Worm (Caenorhabditis elegans): ENCODE measurements around the gene lys-8.

lys-8 gene

DNA sequence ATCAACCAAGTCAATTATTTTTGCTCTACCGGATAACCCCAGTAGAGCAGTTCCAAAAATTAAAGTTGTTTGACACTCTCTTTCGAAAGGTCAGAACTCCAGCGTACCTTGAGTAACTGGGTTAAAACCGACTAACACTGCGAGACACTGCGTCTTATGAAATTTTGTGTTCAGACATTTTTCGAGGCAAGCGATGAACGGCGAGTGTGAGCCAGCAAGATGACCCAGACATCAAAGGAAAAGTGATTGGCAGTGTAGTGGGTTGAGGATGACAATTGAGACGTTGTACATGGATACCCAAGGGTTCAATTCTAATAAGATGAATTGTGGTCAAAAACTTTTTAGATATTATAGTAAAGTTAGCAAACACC is 41.8 kb upstream of the lys-8 start (continued):
- no peak for TF ChIP-seq isw-1 (GFP tag; IDR thresholded peaks at IDR 0.05)
- TF ChIP-seq swsn-7 (tag; optimal IDR thresholded peaks at IDR 0.05) = peak; percentile 95
- TF ChIP-seq sptf-1 (tag; optimal IDR thresholded peaks at IDR 0.05) = no peak
- TF ChIP-seq dpl-1 (GFP tag; optimal IDR thresholded peaks at IDR 0.05) = peak; percentile 11 to 47 (median 25)
- TF ChIP-seq egl-13 (tag; optimal IDR thresholded peaks at IDR 0.05) = no peak
- TF ChIP-seq pax-3 (tag; optimal IDR thresholded peaks at IDR 0.05) = no peak
- no peak for TF ChIP-seq aly-2 (tag; optimal IDR thresholded peaks at IDR 0.05)
- peak; percentile 79 for TF ChIP-seq nhr-71 (tag; optimal IDR thresholded peaks at IDR 0.05)
- no peak for TF ChIP-seq ceh-8 (GFP tag; optimal IDR thresholded peaks at IDR 0.05)
- TF ChIP-seq nhr-76 (tag; optimal IDR thresholded peaks at IDR 0.05) = peak; percentile 9
- peak; percentile 97 for TF ChIP-seq ama-1 (optimal IDR thresholded peaks at IDR 0.05)
- peak; percentile 40 for TF ChIP-seq nhr-84 (tag; optimal IDR thresholded peaks at IDR 0.05)
- no peak for TF ChIP-seq hlh-17 (GFP tag; optimal IDR thresholded peaks at IDR 0.05; ENCODE audit: borderline replicate concordance)
- no peak for TF ChIP-seq blmp-1 (tag; optimal IDR thresholded peaks at IDR 0.05)
- TF ChIP-seq rnt-1 (tag; optimal IDR thresholded peaks at IDR 0.05) = peak; percentile 91
- peak in 1 of 3 experiments; percentile 29 for TF ChIP-seq ceh-82 (tag; optimal IDR thresholded peaks at IDR 0.05)
- no peak for TF ChIP-seq alr-1 (tag; optimal IDR thresholded peaks at IDR 0.05; ENCODE audit: borderline replicate concordance)
- no peak for TF ChIP-seq nhr-237 (tag; optimal IDR thresholded peaks at IDR 0.05)
- TF ChIP-seq nhr-11 (tag; optimal IDR thresholded peaks at IDR 0.05) = no peak
- TF ChIP-seq dsc-1 (tag; optimal IDR thresholded peaks at IDR 0.05) = peak; percentile 5
- no peak for TF ChIP-seq unc-130 (tag; optimal IDR thresholded peaks at IDR 0.05)
- TF ChIP-seq elt-3 (tag; optimal IDR thresholded peaks at IDR 0.05) = no peak
- TF ChIP-seq lin-14 (GFP tag; optimal IDR thresholded peaks at IDR 0.05) = peak; percentile 32
- TF ChIP-seq ceh-63 (GFP tag; optimal IDR thresholded peaks at IDR 0.05) = no peak
- no peak for TF ChIP-seq sup-37 (GFP tag; optimal IDR thresholded peaks at IDR 0.05)
- TF ChIP-seq lin-39 (tag; optimal IDR thresholded peaks at IDR 0.05) = peak; percentile 70
- TF ChIP-seq C34B4.2 (tag; optimal IDR thresholded peaks at IDR 0.05) = no peak
- peak; percentile 37 for TF ChIP-seq ztf-4 (tag; optimal IDR thresholded peaks at IDR 0.05)
- peak; percentile 33 to 37 for TF ChIP-seq efl-1 (optimal IDR thresholded peaks at IDR 0.05)
- TF ChIP-seq efl-1 (GFP tag; optimal IDR thresholded peaks at IDR 0.05 in 1 of 2) = peak in 1 of 2 experiments; percentile 91
- no peak for TF ChIP-seq Y116A8C.19 (tag; optimal IDR thresholded peaks at IDR 0.05; ENCODE audit: borderline replicate concordance)
- no peak for TF ChIP-seq grh-1 (GFP tag; IDR thresholded peaks at IDR 0.05)
- peak; percentile 77 for TF ChIP-seq elt-2 (tag; optimal IDR thresholded peaks at IDR 0.05)
- no peak for TF ChIP-seq fkh-4 (tag; optimal IDR thresholded peaks at IDR 0.05; ENCODE audit: borderline replicate concordance)
- TF ChIP-seq lsy-2 (tag; optimal IDR thresholded peaks at IDR 0.05) = peak; percentile 50 to 72
- TF ChIP-seq unc-86 (tag; optimal IDR thresholded peaks at IDR 0.05) = no peak
- TF ChIP-seq mdl-1 (tag; optimal IDR thresholded peaks at IDR 0.05) = peak in 1 of 2 experiments; percentile 46
- TF ChIP-seq nhr-90 (tag; optimal IDR thresholded peaks at IDR 0.05; ENCODE audit: poor library complexity) = peak; percentile 69

ce11 chrII:5544764-5545163 is 41.2 kb upstream of the lys-8 start, which contains the start of gene ins-13:
Gene ins-13, minus strand, starts transcription at chrII:5544864.
- TF ChIP-seq nhr-12 (tag; optimal IDR thresholded peaks at IDR 0.05) (no peak), lin-14 (GFP tag; optimal IDR thresholded peaks at IDR 0.05) (no peak), pqm-1 (tag; optimal IDR thresholded peaks at IDR 0.05) (no peak), ceh-82 (tag; optimal IDR thresholded peaks at IDR 0.05) (no peak), unc-86 (tag; optimal IDR thresholded peaks at IDR 0.05) (no peak), tbx-2 (tag; optimal IDR thresholded peaks at IDR 0.05) (no peak), lin-15B (tag; optimal IDR thresholded peaks at IDR 0.05) (no peak), pax-3 (tag; optimal IDR thresholded peaks at IDR 0.05) (no peak), snpc-4 (tag; optimal IDR thresholded peaks at IDR 0.05) (no peak), irx-1 (tag; optimal IDR thresholded peaks at IDR 0.05) (no peak), hpl-2 (GFP tag; optimal IDR thresholded peaks at IDR 0.05) (no peak), nhr-237 (tag; optimal IDR thresholded peaks at IDR 0.05) (no peak), lin-13 (GFP tag; optimal IDR thresholded peaks at IDR 0.05) (no peak), fos-1 (tag; optimal IDR thresholded peaks at IDR 0.05) (no peak), nhr-47 (tag; optimal IDR thresholded peaks at IDR 0.05) (no peak), fkh-10 (GFP tag; optimal IDR thresholded peaks at IDR 0.05) (no peak), ceh-8 (GFP tag; optimal IDR thresholded peaks at IDR 0.05) (no peak), C16A3.4 (tag; optimal IDR thresholded peaks at IDR 0.05) (no peak), nhr-84 (tag; optimal IDR thresholded peaks at IDR 0.05) (no peak)
